Worm (Caenorhabditis elegans) whole organism, midembryonic: ENCODE data around the gene T04H1.13.

ENCODE experiments used
- T22C8.4 ChIP-seq: fragments of 200-800 bp; sonication (Bioruptor generic); IDR thresholded peaks from 2 replicates; pipeline ENCODE4 v1.3.6; 2022; ENCODE audit warnings: missing genetic modification characterization, missing compliant biosample characterization
- cog-1 ChIP-seq: sonication (generic microtip); optimal IDR thresholded peaks from 2 replicates; lab custom pipeline; 2016; ENCODE audit warnings: missing genetic modification characterization, missing compliant biosample characterization
- flt-1 ChIP-seq: fragments of 200-800 bp; sonication (Bioruptor generic); IDR thresholded peaks from 2 replicates; pipeline ENCODE4 v1.3.6; 2022; ENCODE audit warnings: missing genetic modification characterization, missing compliant biosample characterization
- klf-2 ChIP-seq: fragments of 200-800 bp; sonication (Bioruptor generic); conservative IDR thresholded peaks from 2 replicates; pipeline ENCODE4 v1.3.6; 2022; ENCODE audit warnings: missing genetic modification reagents, missing genetic modification characterization, missing compliant biosample characterization
- med-1 ChIP-seq: sonication (generic microtip); optimal IDR thresholded peaks from 2 replicates; lab custom pipeline; 2017; ENCODE audit warnings: missing genetic modification characterization, mild to moderate bottlenecking, missing compliant biosample characterization, antibody characterized with exemption, missing genetic modification reagents; ENCODE audit not compliant: insufficient read depth
- ref-1 ChIP-seq: fragments of 200-800 bp; sonication (Bioruptor generic); conservative IDR thresholded peaks from 2 replicates; pipeline ENCODE4 v1.3.6; 2022; ENCODE audit warnings: missing genetic modification reagents, missing genetic modification characterization, missing compliant biosample characterization
- tab-1 ChIP-seq: fragments of 200-800 bp; sonication (Bioruptor generic); IDR thresholded peaks from 2 replicates; pipeline ENCODE4 v1.3.6; 2022; ENCODE audit warnings: missing genetic modification characterization, missing compliant biosample characterization
- ztf-23 ChIP-seq: fragments of 200-800 bp; sonication (Bioruptor generic); IDR thresholded peaks from 2 replicates; pipeline ENCODE4 v1.3.6; 2022; ENCODE audit warnings: missing genetic modification reagents, missing genetic modification characterization, missing compliant biosample characterization
- ztf-29 ChIP-seq: fragments of 200-800 bp; sonication (Bioruptor generic); IDR thresholded peaks from 2 replicates; pipeline ENCODE4 v1.3.6; 2022; ENCODE audit warnings: missing genetic modification reagents, missing genetic modification characterization, missing compliant biosample characterization

Gene T04H1.13

DNA sequence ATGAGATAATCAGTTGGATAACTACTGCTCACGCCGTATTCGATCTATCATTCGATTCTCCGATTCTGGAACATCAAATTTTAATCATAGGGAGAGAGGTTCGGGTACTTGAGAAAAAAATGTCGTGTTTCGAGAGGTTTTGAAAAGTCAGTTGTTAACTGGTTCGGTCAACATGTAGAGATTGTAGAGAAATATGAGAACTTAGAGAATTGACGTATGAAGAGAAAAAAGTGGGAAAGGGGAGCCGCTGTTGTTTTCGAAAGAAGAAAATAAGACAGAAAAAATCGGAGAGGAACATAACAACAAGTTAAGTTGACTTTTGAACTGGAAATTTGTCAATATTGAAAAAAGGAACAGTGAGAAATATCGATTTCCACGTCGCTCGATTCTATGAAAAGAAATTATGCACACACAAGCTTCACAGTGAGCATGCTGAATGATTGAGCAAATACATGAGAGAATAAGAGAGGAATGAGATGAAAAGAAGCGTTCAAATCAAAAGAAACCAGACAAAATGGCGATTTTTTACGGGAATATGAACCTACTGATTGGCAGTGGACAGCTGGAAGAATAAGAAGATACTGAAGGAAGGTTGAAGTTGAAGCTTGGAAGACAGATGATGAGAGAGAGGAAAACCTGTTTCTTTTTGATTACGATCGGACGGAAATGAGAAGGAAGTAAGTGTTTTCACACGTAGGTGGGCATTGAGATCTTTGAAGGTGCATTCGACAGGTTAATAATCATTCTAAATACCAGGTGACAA, at the start of gene T04H1.13, which contains the start of the genes slfl-5 and rad-50:
T04H1.13 (minus strand) TSS at position 51 of the 763 bp plus-strand sequence.
slfl-5 (minus strand) TSS at position 65 of the 763 bp plus-strand sequence.
rad-50 (plus strand) TSS at position 667 of the 763 bp plus-strand sequence.
- TF ChIP-seq T22C8.4 (GFP tag; lab: Robert Waterston, UW) = no peak
- no peak for TF ChIP-seq ztf-29 (GFP tag; lab: Robert Waterston, UW)
- TF ChIP-seq ztf-23 (GFP tag; lab: Robert Waterston, UW) = no peak
- no peak for TF ChIP-seq klf-2 (GFP tag; lab: Robert Waterston, UW)
- TF ChIP-seq med-1 (GFP tag; lab: Kevin White, UChicago) = no peak
- no peak for TF ChIP-seq ref-1
- TF ChIP-seq tab-1 = no peak
- no peak for TF ChIP-seq cog-1 (tag; lab: Kevin White, UChicago)
- no peak for TF ChIP-seq flt-1

- no peak for TF ChIP-seq klf-2 (GFP tag; lab: Robert Waterston, UW)
- no peak for TF ChIP-seq T22C8.4 (GFP tag; lab: Robert Waterston, UW)
- TF ChIP-seq flt-1 = no peak
- no peak for TF ChIP-seq cog-1 (tag; lab: Kevin White, UChicago)
- no peak for TF ChIP-seq ztf-29 (GFP tag; lab: Robert Waterston, UW)
- no peak for TF ChIP-seq ztf-23 (GFP tag; lab: Robert Waterston, UW)
- TF ChIP-seq tab-1 = no peak
Observed at ce11 chrV:12294091-12294490, 49.3 kb upstream of the T04H1.13 start.

ce11 chrV:12291587-12291986, 46.8 kb upstream of the T04H1.13 start, which contains the start of the genes srpa-68 and srh-16:
Gene srpa-68, minus strand, starts transcription at chrV:12291658.
Gene srh-16, plus strand, starts transcription at chrV:12291861.
- TF ChIP-seq ztf-29 (GFP tag; lab: Robert Waterston, UW) (0 out of 2 replicates have a peak, but pooled peaks have one; percentile 19), cog-1 (tag; lab: Kevin White, UChicago) (peak; percentile 79), flt-1 (peak; percentile 87), ztf-23 (GFP tag; lab: Robert Waterston, UW) (peak; percentile 83), ref-1 (no peak), T22C8.4 (GFP tag; lab: Robert Waterston, UW) (no peak), klf-2 (GFP tag; lab: Robert Waterston, UW) (0 out of 2 replicates have a peak, but pooled peaks have one; percentile 48), tab-1 (peak; percentile 67; the same call in 1 of the 2 replicates), med-1 (GFP tag; lab: Kevin White, UChicago) (peak; percentile 49)

- TF ChIP-seq ztf-23 (GFP tag; lab: Robert Waterston, UW) (no peak), T22C8.4 (GFP tag; lab: Robert Waterston, UW) (no peak), klf-2 (GFP tag; lab: Robert Waterston, UW) (no peak), cog-1 (tag; lab: Kevin White, UChicago) (no peak), tab-1 (no peak), ztf-29 (GFP tag; lab: Robert Waterston, UW) (no peak), ref-1 (no peak), med-1 (GFP tag; lab: Kevin White, UChicago) (no peak), flt-1 (no peak)
Observed at ce11 chrV:12288577-12288976, 43.7 kb upstream of the T04H1.13 start, which contains the start of gene rskd-1. Gene rskd-1, minus strand, starts transcription at chrV:12288615.

DNA sequence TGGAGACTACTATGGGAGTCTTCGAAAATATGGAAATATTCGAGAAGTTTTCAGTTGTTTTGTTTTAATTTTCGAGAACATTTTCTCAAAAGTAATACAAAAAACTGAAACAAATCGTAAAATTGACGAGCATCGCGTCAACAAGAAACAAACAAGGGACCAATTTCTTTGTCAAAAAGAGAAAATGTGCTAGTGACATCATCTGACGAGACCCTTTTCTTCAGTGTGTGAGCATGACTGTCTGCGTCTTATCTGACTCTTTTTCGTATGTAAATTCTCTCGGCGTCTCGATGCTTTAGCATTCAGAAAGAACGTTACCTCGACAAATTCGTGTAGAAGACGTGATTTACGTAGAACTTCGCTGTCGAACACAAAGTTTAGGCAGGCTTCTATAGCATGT, 42.8 kb upstream of the T04H1.13 start:
- TF ChIP-seq klf-2 (GFP tag; lab: Robert Waterston, UW) = no peak
- TF ChIP-seq flt-1 = no peak
- TF ChIP-seq ztf-29 (GFP tag; lab: Robert Waterston, UW) = no peak
- TF ChIP-seq ztf-23 (GFP tag; lab: Robert Waterston, UW) = no peak
- no peak for TF ChIP-seq ref-1
- TF ChIP-seq T22C8.4 (GFP tag; lab: Robert Waterston, UW) = no peak
- TF ChIP-seq tab-1 = no peak
- TF ChIP-seq cog-1 (tag; lab: Kevin White, UChicago) = no peak
- TF ChIP-seq med-1 (GFP tag; lab: Kevin White, UChicago) = no peak

DNA sequence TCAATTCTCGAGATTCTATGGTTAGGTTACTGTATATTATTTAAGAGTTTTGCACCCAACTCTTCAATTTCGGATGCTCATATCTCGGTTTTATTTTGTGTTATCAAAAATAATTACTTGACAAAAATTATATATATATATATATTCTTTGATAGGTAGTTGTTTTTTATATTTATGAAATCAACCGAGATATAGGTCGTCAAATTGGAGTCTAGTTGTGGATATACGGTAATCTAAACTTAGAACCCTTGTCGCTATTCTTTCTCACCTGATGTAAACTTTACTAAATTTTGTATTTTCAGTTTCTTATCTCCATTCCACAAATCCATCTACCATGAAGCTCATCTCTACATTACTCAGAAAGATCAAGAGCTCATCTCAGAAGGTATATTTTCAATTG, 38.4 kb upstream of the T04H1.13 start, which contains the start of gene F55C5.10:
F55C5.10 (plus strand) TSS at position 301 of the 400 bp plus-strand sequence.
- no peak for TF ChIP-seq T22C8.4 (GFP tag; lab: Robert Waterston, UW)
- no peak for TF ChIP-seq ztf-23 (GFP tag; lab: Robert Waterston, UW)
- no peak for TF ChIP-seq cog-1 (tag; lab: Kevin White, UChicago)
- TF ChIP-seq med-1 (GFP tag; lab: Kevin White, UChicago) = no peak
- TF ChIP-seq ztf-29 (GFP tag; lab: Robert Waterston, UW) = no peak
- TF ChIP-seq klf-2 (GFP tag; lab: Robert Waterston, UW) = no peak
- no peak for TF ChIP-seq tab-1
- no peak for TF ChIP-seq flt-1

ce11 chrV:12281508-12281907, 36.7 kb upstream of the T04H1.13 start:
- no peak for TF ChIP-seq med-1 (GFP tag; lab: Kevin White, UChicago)

ce11 chrV:12276946-12277345, 32.1 kb upstream of the T04H1.13 start, which contains the start of gene bnc-1:
Gene bnc-1, minus strand, starts transcription at chrV:12277046.
- TF ChIP-seq tab-1 = no peak
- no peak for TF ChIP-seq flt-1
- no peak for TF ChIP-seq ztf-23 (GFP tag; lab: Robert Waterston, UW)
- no peak for TF ChIP-seq med-1 (GFP tag; lab: Kevin White, UChicago)
- TF ChIP-seq ref-1 = no peak
- no peak for TF ChIP-seq ztf-29 (GFP tag; lab: Robert Waterston, UW)
- TF ChIP-seq cog-1 (tag; lab: Kevin White, UChicago) = no peak
- TF ChIP-seq klf-2 (GFP tag; lab: Robert Waterston, UW) = no peak
- no peak for TF ChIP-seq T22C8.4 (GFP tag; lab: Robert Waterston, UW)

DNA sequence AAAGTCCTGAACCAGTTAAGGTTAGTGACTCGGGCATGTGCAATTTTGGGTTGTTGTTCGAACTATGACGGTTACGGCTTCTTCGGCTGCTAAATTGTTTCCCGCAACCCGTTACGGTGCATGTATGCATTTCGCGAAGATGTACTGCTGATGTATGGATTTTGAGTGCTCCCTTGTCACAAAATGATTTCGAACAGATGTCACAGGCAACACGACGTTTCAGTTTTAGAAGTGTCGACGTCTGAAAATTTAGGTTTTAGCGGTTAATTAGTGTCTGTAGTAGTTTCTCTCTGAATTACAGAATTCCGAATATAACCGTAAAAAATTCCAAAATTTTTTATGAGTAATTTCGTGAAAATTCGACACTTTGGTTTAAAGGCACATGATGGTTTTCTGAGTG, 30.9 kb upstream of the T04H1.13 start:
- TF ChIP-seq ref-1 (no peak), med-1 (GFP tag; lab: Kevin White, UChicago) (no peak), T22C8.4 (GFP tag; lab: Robert Waterston, UW) (no peak), tab-1 (no peak), ztf-29 (GFP tag; lab: Robert Waterston, UW) (no peak), klf-2 (GFP tag; lab: Robert Waterston, UW) (no peak), flt-1 (no peak), cog-1 (tag; lab: Kevin White, UChicago) (no peak), ztf-23 (GFP tag; lab: Robert Waterston, UW) (no peak)
